Worm (Caenorhabditis elegans) whole organism, L4 larva: ENCODE results near the gene D1005.2.

Source experiments
- arid-1 ChIP-seq: fragments of 200-800 bp; sonication (Bioruptor generic); conservative IDR thresholded peaks from 2 replicates; pipeline ENCODE4 v1.3.6; 2022; ENCODE audit warnings: missing genetic modification reagents, missing genetic modification characterization, missing compliant biosample characterization
- dpl-1 ChIP-seq: fragments of 150-350 bp; optimal IDR thresholded peaks from 2 replicates; lab custom pipeline; 2014; ENCODE audit warnings: missing biosample characterization, missing genetic modification reagents, missing genetic modification characterization
- lin-1 ChIP-seq: fragments of 200-800 bp; sonication (Bioruptor generic); IDR thresholded peaks from 2 replicates; pipeline ENCODE4 v1.3.6; 2022; ENCODE audit warnings: missing genetic modification reagents, missing genetic modification characterization, missing compliant biosample characterization
- pha-4 ChIP-seq, 2 experiments: fragments of 150-350 bp in 1 of 2; fragments of 200-800 bp in 1 of 2; sonication (Bioruptor generic) in 1 of 2; IDR thresholded peaks in 1 of 2; optimal IDR thresholded peaks in 1 of 2; 2 replicates each; pipeline versions ENCODE4 v1.3.6 to Lab custom; 2014 to 2022; ENCODE audit warnings: missing genetic modification characterization in 2 of 2, missing genetic modification reagents in 2 of 2, missing biosample characterization in 1 of 2, missing compliant biosample characterization in 1 of 2
- rbr-2 ChIP-seq: sonication (generic microtip); optimal IDR thresholded peaks from 2 replicates; lab custom pipeline; 2016; ENCODE audit warnings: missing genotype, missing genetic modification characterization, missing compliant biosample characterization

DNA sequence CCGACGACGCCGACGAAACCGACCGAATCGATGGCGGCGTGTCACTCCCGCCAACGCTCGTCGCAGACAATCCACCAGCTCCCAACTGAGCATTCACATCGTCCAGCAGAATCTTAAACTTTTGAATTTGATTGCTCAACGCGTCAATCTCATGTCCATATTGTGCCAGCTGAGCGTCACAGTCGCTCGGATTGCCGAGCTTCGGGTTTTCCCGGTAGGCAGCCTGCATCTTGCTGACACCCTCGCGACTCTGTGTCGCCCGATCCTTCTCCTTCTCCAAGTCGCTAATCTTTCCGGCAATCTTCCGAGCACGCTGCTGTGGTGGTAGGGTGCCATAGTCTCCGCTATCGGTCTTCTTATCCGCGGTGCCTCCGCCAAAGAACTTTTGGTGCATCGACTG is 53.5 kb downstream of the D1005.2 start:
- TF ChIP-seq rbr-2 (tag; lab: Kevin White, UChicago) (no peak), arid-1 (GFP tag; lab: Robert Waterston, UW) (no peak), lin-1 (no peak), dpl-1 (GFP tag; lab: Kevin White, UChicago) (no peak), pha-4 (GFP tag; IDR thresholded peaks at IDR 0.05; lab: Robert Waterston, UW) (no peak), pha-4 (tag; optimal IDR thresholded peaks at IDR 0.05; lab: Kevin White, UChicago) (no peak)
